Worm (Caenorhabditis elegans) whole organism, L1 larva: ENCODE results near the gene pfd-2.

Experiments used
- aly-2 ChIP-seq: fragments of 150-350 bp; optimal IDR thresholded peaks from 2 replicates; lab custom pipeline; 2014; ENCODE audit warnings: missing biosample characterization, missing genetic modification characterization
- fos-1 ChIP-seq: fragments of 150-350 bp; optimal IDR thresholded peaks from 2 replicates; lab custom pipeline; 2014; ENCODE audit warnings: missing biosample characterization, missing genetic modification characterization
- lin-39 ChIP-seq: fragments of 150-350 bp; optimal IDR thresholded peaks from 2 replicates; lab custom pipeline; 2014; ENCODE audit warnings: missing biosample characterization, missing genetic modification reagents, missing genetic modification characterization
- nhr-20 ChIP-seq: sonication (generic microtip); optimal IDR thresholded peaks from 2 replicates; lab custom pipeline; 2016; ENCODE audit warnings: mild to moderate bottlenecking, missing genetic modification characterization, missing compliant biosample characterization
- nhr-28 ChIP-seq: fragments of 150-350 bp; optimal IDR thresholded peaks from 2 replicates; lab custom pipeline; 2014; ENCODE audit warnings: missing biosample characterization, missing genetic modification characterization
- zip-4 ChIP-seq: fragments of 200-800 bp; sonication (Bioruptor generic); optimal IDR thresholded peaks from 2 replicates; lab custom pipeline; 2018; ENCODE audit warnings: mild to moderate bottlenecking, missing genetic modification characterization, moderate library complexity, missing compliant biosample characterization

DNA sequence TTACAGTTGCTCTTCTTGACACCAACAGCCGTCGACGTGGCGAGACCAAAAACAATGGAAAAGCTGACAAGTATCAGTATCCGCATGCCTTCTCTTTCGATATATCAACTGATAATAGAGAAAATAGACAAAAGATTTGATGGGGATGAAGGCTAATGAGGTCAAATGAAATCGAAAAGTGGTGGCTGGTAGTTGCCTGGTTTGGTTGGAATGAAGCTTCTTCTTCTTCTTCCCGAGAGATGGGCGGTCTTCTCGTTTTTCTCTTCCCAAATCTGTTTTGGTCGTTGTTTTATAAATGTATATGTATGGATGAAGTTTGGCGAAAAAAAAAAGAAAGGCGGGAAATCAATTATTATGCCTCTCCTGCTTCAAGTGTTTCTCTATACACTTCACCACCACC, 44.8 kb upstream of the pfd-2 start, which contains the start of gene C01F1.5:
- no peak for TF ChIP-seq lin-39 (tag; lab: Kevin White, UChicago)
- TF ChIP-seq nhr-28: no peak
- TF ChIP-seq aly-2 (tag; lab: Kevin White, UChicago): no peak
- no peak for TF ChIP-seq zip-4 (GFP tag; lab: Kevin White, UChicago)
- no peak for TF ChIP-seq nhr-20 (tag; lab: Kevin White, UChicago)
- no peak for TF ChIP-seq fos-1 (tag; lab: Kevin White, UChicago)
